Fruit fly (Drosophila melanogaster): Measurements from ENCODE around the gene CG14961.

DNA sequence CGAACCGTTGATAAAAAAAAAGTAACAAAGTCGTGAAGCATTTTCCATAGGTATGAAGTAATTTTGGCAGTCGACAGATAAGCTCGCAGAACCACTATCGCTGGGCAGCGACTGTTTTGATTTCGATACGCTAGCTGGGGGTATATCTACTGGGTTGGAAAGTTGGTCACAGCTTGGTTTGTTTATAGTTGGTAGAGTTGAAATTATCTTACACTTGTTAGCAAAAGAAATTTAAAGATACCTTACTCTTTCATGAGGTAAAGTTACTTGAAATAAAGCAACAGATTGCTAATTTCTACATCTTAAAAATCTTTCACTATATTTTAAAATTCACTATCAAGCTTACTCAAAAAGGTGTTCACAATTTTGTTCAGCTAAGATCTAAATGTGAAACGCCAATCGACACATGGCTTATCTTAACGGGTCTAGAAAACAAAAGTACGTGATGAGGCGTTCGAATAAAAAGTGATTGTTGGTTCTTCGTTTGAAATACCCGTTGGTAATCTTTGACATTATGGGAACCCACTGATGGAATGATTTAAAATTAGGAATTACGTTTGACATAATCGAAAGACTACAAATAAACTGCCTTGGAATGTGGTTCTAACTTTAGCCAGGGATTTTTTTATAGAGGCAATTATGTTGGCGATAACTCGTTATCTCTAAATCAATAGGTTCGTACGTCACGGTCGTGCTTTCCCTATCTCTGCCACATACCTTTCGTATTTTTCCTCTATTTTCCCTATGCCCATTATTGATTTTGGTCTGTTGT, 20.9 kb downstream of the CG14961 start:
- TF ChIP-seq CG34367 (tag; optimal IDR thresholded peaks at IDR 0.05), result no peak
- no peak for TF ChIP-seq CG9948 (tag; optimal IDR thresholded peaks at IDR 0.05)
- TF ChIP-seq Pif1A (GFP tag; optimal IDR thresholded peaks at IDR 0.05), result no peak
- no peak for TF ChIP-seq CG17806 (tag; optimal IDR thresholded peaks at IDR 0.05)
- no peak for TF ChIP-seq CG32121 (GFP tag; IDR thresholded peaks at IDR 0.05)
- no peak for TF ChIP-seq rn (GFP tag; IDR thresholded peaks at IDR 0.05)
- no peak for TF ChIP-seq EcR (GFP tag; optimal IDR thresholded peaks at IDR 0.05)
- no peak for TF ChIP-seq CG13204 (GFP tag; optimal IDR thresholded peaks at IDR 0.05)
- no peak for TF ChIP-seq CG8159 (tag; optimal IDR thresholded peaks at IDR 0.05)
- no peak for TF ChIP-seq CG4496 (GFP tag; IDR thresholded peaks at IDR 0.05)
- no peak for TF ChIP-seq CG12605 (GFP tag; IDR thresholded peaks at IDR 0.05)
- no peak for TF ChIP-seq CG8301 (tag; optimal IDR thresholded peaks at IDR 0.05)
- no peak for TF ChIP-seq Ets98B (GFP tag; IDR thresholded peaks at IDR 0.05)
- TF ChIP-seq CG14655 (GFP tag; optimal IDR thresholded peaks at IDR 0.05), result no peak
